Fruit fly (Drosophila melanogaster) whole organism, embryonic: Measurements from ENCODE around the gene CG17625.

Experiments
- Adf1 ChIP-seq: fragments of 200-800 bp; sonication (Bioruptor generic); IDR thresholded peaks from 2 replicates; pipeline ENCODE4 v1.3.6; 2022; ENCODE audit warnings: missing biosample characterization, missing genetic modification characterization
- CG11398 ChIP-seq: fragments of 200-800 bp; sonication (Bioruptor generic); optimal IDR thresholded peaks from 2 replicates; lab custom pipeline; 2016; ENCODE audit warnings: missing biosample characterization, missing genetic modification characterization
- CG12219 ChIP-seq: fragments of 200-800 bp; sonication (Bioruptor generic); optimal IDR thresholded peaks from 3 replicates; lab custom pipeline; 2018; ENCODE audit warnings: missing biosample characterization, mild to moderate bottlenecking, missing genetic modification characterization
- CG1233 ChIP-seq: fragments of 200-800 bp; sonication (Bioruptor generic); optimal IDR thresholded peaks from 4 replicates; lab custom pipeline; 2018; ENCODE audit warnings: missing biosample characterization, mild to moderate bottlenecking, missing genetic modification characterization
- CG13123 ChIP-seq: fragments of 200-800 bp; sonication (Bioruptor generic); optimal IDR thresholded peaks from 2 replicates; lab custom pipeline; 2016; ENCODE audit warnings: missing biosample characterization, missing genetic modification characterization
- CG13287 ChIP-seq: fragments of 200-800 bp; sonication (Bioruptor generic); IDR thresholded peaks from 2 replicates; pipeline ENCODE4 v1.3.6; 2022; ENCODE audit warnings: missing biosample characterization, missing genetic modification characterization; ENCODE audit not compliant: partially characterized antibody
- CG14441 ChIP-seq: fragments of 200-800 bp; sonication (Bioruptor generic); IDR thresholded peaks from 2 replicates; pipeline ENCODE4 v1.3.6; 2022; ENCODE audit warnings: missing biosample characterization, missing genetic modification characterization
- CG15514 ChIP-seq: fragments of 200-800 bp; sonication (Bioruptor generic); optimal IDR thresholded peaks from 3 replicates; lab custom pipeline; 2017; ENCODE audit warnings: missing biosample characterization, missing genetic modification characterization, mild to moderate bottlenecking, moderate library complexity, missing genetic modification reagents
- CG1792 ChIP-seq: fragments of 200-800 bp; sonication (Bioruptor generic); optimal IDR thresholded peaks from 2 replicates; lab custom pipeline; 2016; ENCODE audit warnings: missing biosample characterization, missing genetic modification characterization
- CG1832 ChIP-seq: fragments of 200-800 bp; sonication (Bioruptor generic); optimal IDR thresholded peaks from 2 replicates; lab custom pipeline; 2017; ENCODE audit warnings: missing biosample characterization, mild to moderate bottlenecking, missing genetic modification characterization, inconsistent platforms
- CG2199 ChIP-seq: fragments of 200-800 bp; sonication (Bioruptor generic); IDR thresholded peaks from 3 replicates; pipeline ENCODE4 v1.3.6; 2022; ENCODE audit warnings: missing biosample characterization, missing genetic modification characterization
- CG3281 ChIP-seq: fragments of 200-800 bp; sonication (Bioruptor generic); optimal IDR thresholded peaks from 3 replicates; lab custom pipeline; 2017; ENCODE audit warnings: missing biosample characterization, mild to moderate bottlenecking, missing genetic modification characterization
- CG34224 ChIP-seq: fragments of 200-800 bp; sonication (Bioruptor generic); IDR thresholded peaks from 3 replicates; pipeline ENCODE4 v1.3.6; 2022; ENCODE audit warnings: missing biosample characterization, missing genetic modification characterization; ENCODE audit not compliant: partially characterized antibody
- CG34422 ChIP-seq: fragments of 200-800 bp; sonication (Bioruptor generic); IDR thresholded peaks from 3 replicates; pipeline ENCODE4 v1.3.6; 2022; ENCODE audit warnings: missing biosample characterization, missing genetic modification characterization
- CG4328 ChIP-seq: fragments of 200-800 bp; sonication (Bioruptor generic); optimal IDR thresholded peaks from 3 replicates; lab custom pipeline; 2017; ENCODE audit warnings: missing biosample characterization, missing genetic modification reagents, missing genetic modification characterization
- CG4360 ChIP-seq: fragments of 200-800 bp; sonication (Bioruptor generic); IDR thresholded peaks from 2 replicates; pipeline ENCODE4 v1.3.6; 2022; ENCODE audit warnings: missing biosample characterization, missing genetic modification characterization
- CG4730 ChIP-seq: fragments of 200-800 bp; sonication (Bioruptor generic); IDR thresholded peaks from 2 replicates; pipeline ENCODE4 v1.3.6; 2022; ENCODE audit warnings: missing biosample characterization, missing genetic modification characterization
- CG4854 ChIP-seq: fragments of 200-800 bp; sonication (Bioruptor generic); optimal IDR thresholded peaks from 2 replicates; lab custom pipeline; 2016; ENCODE audit warnings: missing biosample characterization, missing genetic modification characterization, inconsistent platforms
- CG5180 ChIP-seq: fragments of 200-800 bp; sonication (Bioruptor generic); optimal IDR thresholded peaks from 3 replicates; lab custom pipeline; 2017; ENCODE audit warnings: missing biosample characterization, missing genetic modification characterization, mild to moderate bottlenecking, moderate library complexity, missing genetic modification reagents
- CG6175 ChIP-seq: fragments of 200-800 bp; sonication (Bioruptor generic); IDR thresholded peaks from 3 replicates; pipeline ENCODE4 v1.3.6; 2022; ENCODE audit warnings: missing biosample characterization, missing genetic modification characterization
- CG6854 ChIP-seq: fragments of 200-800 bp; sonication (Bioruptor generic); optimal IDR thresholded peaks from 3 replicates; lab custom pipeline; 2017; ENCODE audit warnings: missing biosample characterization, mild to moderate bottlenecking, missing genetic modification characterization
- CG7271 ChIP-seq: fragments of 200-800 bp; sonication (Bioruptor generic); optimal IDR thresholded peaks from 2 replicates; lab custom pipeline; 2018; ENCODE audit warnings: missing biosample characterization, mild to moderate bottlenecking, missing genetic modification characterization, moderate library complexity
- CG8478 ChIP-seq: fragments of >200 bp; optimal IDR thresholded peaks from 2 replicates; lab custom pipeline; 2018
- CG9609 ChIP-seq: fragments of 200-800 bp; sonication (Bioruptor generic); optimal IDR thresholded peaks from 3 replicates; lab custom pipeline; 2016; ENCODE audit warnings: missing biosample characterization, missing genetic modification characterization
- CG9797 ChIP-seq: fragments of 200-800 bp; sonication (Bioruptor generic); optimal IDR thresholded peaks from 3 replicates; lab custom pipeline; 2018; ENCODE audit warnings: missing biosample characterization, mild to moderate bottlenecking, missing genetic modification characterization
- CG9932 ChIP-seq: fragments of 200-800 bp; sonication (Bioruptor generic); IDR thresholded peaks from 2 replicates; pipeline ENCODE4 v1.3.6; 2022; ENCODE audit warnings: missing biosample characterization, missing genetic modification characterization
- Chrac-16 ChIP-seq: fragments of 200-800 bp; sonication (Bioruptor generic); optimal IDR thresholded peaks from 3 replicates; lab custom pipeline; 2016; ENCODE audit warnings: missing biosample characterization, missing genetic modification characterization
- HmgZ ChIP-seq: fragments of 200-800 bp; sonication (Bioruptor generic); optimal IDR thresholded peaks from 2 replicates; lab custom pipeline; 2018; ENCODE audit warnings: missing biosample characterization, mild to moderate bottlenecking, missing genetic modification characterization
- Lim3 ChIP-seq: fragments of 200-800 bp; sonication (Bioruptor generic); IDR thresholded peaks from 2 replicates; pipeline ENCODE4 v1.3.6; 2022; ENCODE audit warnings: missing biosample characterization, missing genetic modification characterization
- Mad ChIP-seq: fragments of 200-800 bp; sonication (Bioruptor generic); optimal IDR thresholded peaks from 2 replicates; lab custom pipeline; 2016; ENCODE audit warnings: missing biosample characterization, missing genetic modification characterization
- Max ChIP-seq: fragments of 200-800 bp; sonication (Bioruptor generic); optimal IDR thresholded peaks from 2 replicates; lab custom pipeline; 2016; ENCODE audit warnings: missing biosample characterization, mild to moderate bottlenecking, missing genetic modification characterization
- NfI ChIP-seq: fragments of 200-800 bp; sonication (Bioruptor generic); optimal IDR thresholded peaks from 3 replicates; lab custom pipeline; 2018; ENCODE audit warnings: missing biosample characterization, mild to moderate bottlenecking, missing genetic modification characterization, moderate library complexity
- Sox102F ChIP-seq: fragments of 200-800 bp; sonication (Bioruptor generic); optimal IDR thresholded peaks from 2 replicates; lab custom pipeline; 2018; ENCODE audit warnings: missing biosample characterization, mild to moderate bottlenecking, missing genetic modification characterization, moderate library complexity
- Usf ChIP-seq: fragments of 200-800 bp; sonication (Bioruptor generic); optimal IDR thresholded peaks from 2 replicates; lab custom pipeline; 2017; ENCODE audit warnings: missing genotype, missing biosample characterization, missing genetic modification characterization
- Xrp1 ChIP-seq: fragments of 200-800 bp; sonication (Bioruptor generic); IDR thresholded peaks from 2 replicates; pipeline ENCODE4 v1.3.6; 2022; ENCODE audit warnings: missing biosample characterization, missing genetic modification characterization
- bsh ChIP-seq, 2 experiments: fragments of 200-800 bp; sonication (Bioruptor generic); optimal IDR thresholded peaks; 2 replicates each; lab custom pipeline; 2017 to 2018; ENCODE audit warnings: mild to moderate bottlenecking in 2 of 2, missing biosample characterization in 2 of 2, missing genetic modification characterization in 2 of 2, moderate library complexity in 1 of 2
- cg ChIP-seq: fragments of 200-800 bp; sonication (Bioruptor generic); optimal IDR thresholded peaks from 3 replicates; lab custom pipeline; 2019; ENCODE audit warnings: missing biosample characterization, mild to moderate bottlenecking, missing genetic modification characterization, moderate library complexity
- ci ChIP-seq: fragments of 200-800 bp; sonication (Bioruptor generic); IDR thresholded peaks from 3 replicates; pipeline ENCODE4 v1.3.6; 2022; ENCODE audit warnings: missing biosample characterization, missing genetic modification characterization
- crol ChIP-seq: fragments of 200-800 bp; sonication (Bioruptor generic); IDR thresholded peaks from 2 replicates; pipeline ENCODE4 v1.3.6; 2022; ENCODE audit warnings: missing biosample characterization, missing genetic modification characterization
- disco-r ChIP-seq: fragments of 200-800 bp; sonication (Bioruptor generic); optimal IDR thresholded peaks from 2 replicates; lab custom pipeline; 2016; ENCODE audit warnings: missing biosample characterization, missing genetic modification characterization
- fru ChIP-seq: fragments of >200 bp; optimal IDR thresholded peaks from 2 replicates; lab custom pipeline; 2017
- gcm2 ChIP-seq: fragments of 200-800 bp; sonication (Bioruptor generic); optimal IDR thresholded peaks from 2 replicates; lab custom pipeline; 2016; ENCODE audit warnings: missing biosample characterization, missing genetic modification characterization
- kay ChIP-seq: fragments of 200-800 bp; sonication (Bioruptor generic); optimal IDR thresholded peaks from 2 replicates; lab custom pipeline; 2016; ENCODE audit warnings: missing biosample characterization, missing genetic modification characterization
- ken ChIP-seq: fragments of 200-800 bp; sonication (Bioruptor generic); IDR thresholded peaks from 3 replicates; pipeline ENCODE4 v1.3.6; 2022; ENCODE audit warnings: missing biosample characterization, missing genetic modification characterization
- lmd ChIP-seq: fragments of 200-800 bp; sonication (Bioruptor generic); IDR thresholded peaks from 2 replicates; pipeline ENCODE4 v1.3.6; 2022; ENCODE audit warnings: missing biosample characterization, missing genetic modification characterization
- luna ChIP-seq: fragments of 200-800 bp; sonication (Bioruptor generic); optimal IDR thresholded peaks from 2 replicates; lab custom pipeline; 2016; ENCODE audit warnings: missing biosample characterization, missing genetic modification characterization
- mld ChIP-seq: fragments of 200-800 bp; sonication (Bioruptor generic); IDR thresholded peaks from 3 replicates; pipeline ENCODE4 v1.3.6; 2022; ENCODE audit warnings: missing biosample characterization, missing genetic modification characterization; ENCODE audit not compliant: partially characterized antibody
- slbo ChIP-seq: fragments of 200-800 bp; sonication (Bioruptor generic); IDR thresholded peaks from 2 replicates; pipeline ENCODE4 v1.3.6; 2022; ENCODE audit warnings: missing biosample characterization, missing genetic modification characterization
- slou ChIP-seq: fragments of 200-800 bp; sonication (Bioruptor generic); optimal IDR thresholded peaks from 3 replicates; lab custom pipeline; 2016; ENCODE audit warnings: missing biosample characterization, missing genetic modification characterization
- toy ChIP-seq: fragments of 200-800 bp; sonication (Bioruptor generic); IDR thresholded peaks from 2 replicates; pipeline ENCODE4 v1.3.6; 2022; ENCODE audit warnings: missing biosample characterization, missing genetic modification characterization
- yki ChIP-seq: fragments of >200 bp; optimal IDR thresholded peaks from 3 replicates; lab custom pipeline; 2018

CG17625 gene

dm6 chr3R:22667284-22667958 is 19.2 kb upstream of the CG17625 start (continued):
- TF ChIP-seq CG15514: peak; percentile 27
- TF ChIP-seq NfI (GFP tag; lab: Kevin White, UChicago): peak; percentile 37
- no peak for TF ChIP-seq luna (GFP tag; lab: Kevin White, UChicago)
- no peak for TF ChIP-seq CG6175
- peak; percentile 24 for TF ChIP-seq Usf (GFP tag; lab: Kevin White, UChicago)
- no peak for TF ChIP-seq CG1832 (GFP tag; lab: Kevin White, UChicago)
- peak; percentile 66 for TF ChIP-seq CG11398
- TF ChIP-seq CG6854 (GFP tag; lab: Kevin White, UChicago): peak; percentile 33
- TF ChIP-seq CG4730: peak; percentile 64
- peak; percentile 70 for TF ChIP-seq kay (GFP tag; lab: Kevin White, UChicago)
- peak; percentile 4 for TF ChIP-seq HmgZ (tag; lab: Kevin White, UChicago)
- peak; percentile 55 for TF ChIP-seq CG13123
- TF ChIP-seq CG8478 (lab: Kevin White, UChicago): no peak
- TF ChIP-seq CG13287 (GFP tag; lab: Robert Waterston, UW): no peak
- peak; percentile 39 for TF ChIP-seq Max
- no peak for TF ChIP-seq CG2199
- TF ChIP-seq yki (lab: Kevin White, UChicago): no peak
- TF ChIP-seq CG1792 (GFP tag; lab: Kevin White, UChicago): peak; percentile 61
- TF ChIP-seq gcm2: no peak
- TF ChIP-seq CG9609: peak; percentile 66
- peak; percentile 71 for TF ChIP-seq CG7271 (tag; lab: Kevin White, UChicago)
- TF ChIP-seq CG1233 (GFP tag; lab: Kevin White, UChicago): peak; percentile 88
- peak; percentile 90 for TF ChIP-seq Sox102F (GFP tag; lab: Kevin White, UChicago)
- TF ChIP-seq Lim3 (GFP tag; lab: Robert Waterston, UW): no peak
- TF ChIP-seq CG4328 (GFP tag; lab: Kevin White, UChicago): peak; percentile 48
- TF ChIP-seq, all 482 proteins: peak for 335

- TF ChIP-seq CG9932 (GFP tag; lab: Robert Waterston, UW) (no peak), disco-r (GFP tag; lab: Kevin White, UChicago) (no peak), mld (GFP tag; lab: Robert Waterston, UW) (no peak), crol (peak; percentile 42), ken (GFP tag; lab: Robert Waterston, UW) (0 out of 3 replicates have a peak, but pooled peaks have one; percentile 1), CG2199 (no peak), CG5180 (GFP tag; lab: Kevin White, UChicago) (no peak), CG12219 (GFP tag; lab: Kevin White, UChicago) (no peak), toy (GFP tag; lab: Robert Waterston, UW) (no peak), Chrac-16 (GFP tag; lab: Kevin White, UChicago) (no peak), CG14441 (GFP tag; lab: Robert Waterston, UW) (no peak), CG4360 (peak; percentile 50; the same call in 1 of the 2 replicates), cg (GFP tag; lab: Kevin White, UChicago) (peak; percentile 61)
Measured at dm6 chr3R:22667959-22668316, 18.7 kb upstream of the CG17625 start.

dm6 chr3R:22668622-22669021 is 18.0 kb upstream of the CG17625 start:
- TF ChIP-seq slbo (GFP tag; lab: Robert Waterston, UW) (peak; percentile 82), gcm2 (no peak), CG9797 (GFP tag; lab: Kevin White, UChicago) (no peak), fru (lab: Kevin White, UChicago) (no peak), slou (GFP tag; lab: Kevin White, UChicago) (no peak), Xrp1 (peak; percentile 18; the same call in 1 of the 2 replicates), ci (GFP tag; lab: Robert Waterston, UW) (peak; percentile 77), CG3281 (GFP tag; lab: Kevin White, UChicago) (no peak), lmd (GFP tag; lab: Robert Waterston, UW) (peak; percentile 25; the same call in 1 of the 2 replicates), CG4854 (GFP tag; lab: Kevin White, UChicago) (no peak), Adf1 (0 out of 2 replicates have a peak, but pooled peaks have one; percentile 13), Mad (GFP tag; lab: Kevin White, UChicago) (no peak), CG34224 (GFP tag; lab: Robert Waterston, UW) (no peak), bsh (GFP tag; optimal IDR thresholded peaks at IDR 0.05; lab: Kevin White, UChicago) (peak in 1 of 2 experiments; percentile 45), CG34422 (GFP tag; lab: Robert Waterston, UW) (no peak; the same call in 2 of the 3 replicates)
